Fruit fly (Drosophila melanogaster) whole organism, embryonic: ENCODE results near the gene Spn28B.
A peak's percentile ranks its signal among the peaks of the same experiment; 100 is the strongest.

Experiments used
- Bteb2 ChIP-seq: fragments of 200-800 bp; sonication (Bioruptor generic); optimal IDR thresholded peaks from 2 replicates; lab custom pipeline; 2016; ENCODE audit warnings: missing biosample characterization, missing genetic modification characterization
- CG12236 ChIP-seq: fragments of 200-800 bp; sonication (Bioruptor generic); optimal IDR thresholded peaks from 2 replicates; lab custom pipeline; 2016; ENCODE audit warnings: missing biosample characterization, missing genetic modification characterization
- CG12744 ChIP-seq: fragments of 200-800 bp; sonication (Bioruptor generic); optimal IDR thresholded peaks from 2 replicates; lab custom pipeline; 2016; ENCODE audit warnings: missing biosample characterization, missing genetic modification characterization
- CG1832 ChIP-seq: fragments of 200-800 bp; sonication (Bioruptor generic); optimal IDR thresholded peaks from 2 replicates; lab custom pipeline; 2017; ENCODE audit warnings: missing biosample characterization, mild to moderate bottlenecking, missing genetic modification characterization, inconsistent platforms
- CG2116 ChIP-seq: fragments of 200-800 bp; sonication (Bioruptor generic); optimal IDR thresholded peaks from 3 replicates; lab custom pipeline; 2018; ENCODE audit warnings: missing biosample characterization, mild to moderate bottlenecking, missing genetic modification characterization
- CG30403 ChIP-seq: fragments of 200-800 bp; sonication (Bioruptor generic); optimal IDR thresholded peaks from 3 replicates; lab custom pipeline; 2016; ENCODE audit warnings: missing biosample characterization, missing genetic modification characterization
- CG4328 ChIP-seq: fragments of 200-800 bp; sonication (Bioruptor generic); optimal IDR thresholded peaks from 3 replicates; lab custom pipeline; 2017; ENCODE audit warnings: missing biosample characterization, missing genetic modification reagents, missing genetic modification characterization
- CG6254 ChIP-seq: fragments of 200-800 bp; sonication (Bioruptor generic); optimal IDR thresholded peaks from 3 replicates; lab custom pipeline; 2017; ENCODE audit warnings: mild to moderate bottlenecking, missing biosample characterization, missing genetic modification reagents, missing genetic modification characterization
- CG8281 ChIP-seq: fragments of 200-800 bp; sonication (Bioruptor generic); optimal IDR thresholded peaks from 2 replicates; lab custom pipeline; 2018; ENCODE audit warnings: missing biosample characterization, mild to moderate bottlenecking, missing genetic modification characterization, moderate library complexity
- CG8924 ChIP-seq: fragments of 200-800 bp; optimal IDR thresholded peaks from 3 replicates; lab custom pipeline; 2019; ENCODE audit warnings: missing biosample characterization, mild to moderate bottlenecking, missing genetic modification characterization, moderate library complexity
- CG9727 ChIP-seq: fragments of 200-800 bp; sonication (Bioruptor generic); optimal IDR thresholded peaks from 3 replicates; lab custom pipeline; 2017; ENCODE audit warnings: missing biosample characterization, mild to moderate bottlenecking, missing genetic modification characterization
- D19A ChIP-seq: fragments of 200-800 bp; optimal IDR thresholded peaks from 3 replicates; lab custom pipeline; 2019; ENCODE audit warnings: missing biosample characterization, mild to moderate bottlenecking, missing genetic modification characterization, moderate library complexity
- D19B ChIP-seq: fragments of 200-800 bp; sonication (Bioruptor generic); optimal IDR thresholded peaks from 2 replicates; lab custom pipeline; 2017; ENCODE audit warnings: missing biosample characterization, mild to moderate bottlenecking, missing genetic modification characterization
- Eip74EF ChIP-seq, 2 experiments: fragments of 200-800 bp in 1 of 2; fragments of >200 bp in 1 of 2; sonication (Bioruptor generic) in 1 of 2; optimal IDR thresholded peaks; 2 replicates each; lab custom pipeline; 2017 to 2019; ENCODE audit warnings: missing biosample characterization in 2 of 2, missing genetic modification characterization in 2 of 2, mild to moderate bottlenecking in 1 of 2, moderate library complexity in 1 of 2
- Fer1 ChIP-seq: fragments of 200-800 bp; sonication (Bioruptor generic); optimal IDR thresholded peaks from 2 replicates; lab custom pipeline; 2017; ENCODE audit warnings: missing biosample characterization, mild to moderate bottlenecking, missing genetic modification characterization
- HmgZ ChIP-seq: fragments of 200-800 bp; sonication (Bioruptor generic); optimal IDR thresholded peaks from 2 replicates; lab custom pipeline; 2018; ENCODE audit warnings: missing biosample characterization, mild to moderate bottlenecking, missing genetic modification characterization
- Meics ChIP-seq: fragments of 200-800 bp; sonication (Bioruptor generic); optimal IDR thresholded peaks from 2 replicates; lab custom pipeline; 2017; ENCODE audit warnings: missing biosample characterization, mild to moderate bottlenecking, missing genetic modification characterization
- NC2α ChIP-seq: fragments of 200-800 bp; sonication (Bioruptor generic); optimal IDR thresholded peaks from 2 replicates; lab custom pipeline; 2016; ENCODE audit warnings: missing biosample characterization, missing genetic modification characterization
- Optix ChIP-seq: fragments of 200-800 bp; sonication (Bioruptor generic); IDR thresholded peaks from 3 replicates; pipeline ENCODE4 v1.3.6; 2022; ENCODE audit warnings: missing biosample characterization, missing genetic modification characterization
- PHDP ChIP-seq: fragments of 200-800 bp; sonication (Bioruptor generic); optimal IDR thresholded peaks from 3 replicates; lab custom pipeline; 2018; ENCODE audit warnings: missing biosample characterization, mild to moderate bottlenecking, missing genetic modification characterization, moderate library complexity
- Spps ChIP-seq: fragments of 200-800 bp; sonication (Bioruptor generic); optimal IDR thresholded peaks from 2 replicates; lab custom pipeline; 2018; ENCODE audit warnings: missing biosample characterization, mild to moderate bottlenecking, missing genetic modification characterization
- Vsx1 ChIP-seq: fragments of 200-800 bp; sonication (Bioruptor generic); optimal IDR thresholded peaks from 2 replicates; lab custom pipeline; 2017; ENCODE audit warnings: missing biosample characterization, mild to moderate bottlenecking, missing genetic modification characterization, missing genetic modification reagents
- abd-A ChIP-seq: fragments of 200-800 bp; sonication (Bioruptor generic); optimal IDR thresholded peaks from 3 replicates; lab custom pipeline; 2019; ENCODE audit warnings: missing biosample characterization, mild to moderate bottlenecking, missing genetic modification characterization, moderate library complexity
- bcd ChIP-seq: fragments of 200-800 bp; sonication (Bioruptor generic); optimal IDR thresholded peaks from 2 replicates; lab custom pipeline; 2017; ENCODE audit warnings: missing biosample characterization, mild to moderate bottlenecking, missing genetic modification characterization
- cg ChIP-seq: fragments of 200-800 bp; sonication (Bioruptor generic); optimal IDR thresholded peaks from 3 replicates; lab custom pipeline; 2019; ENCODE audit warnings: missing biosample characterization, mild to moderate bottlenecking, missing genetic modification characterization, moderate library complexity
- crp ChIP-seq, 2 experiments: fragments of 200-800 bp; sonication (Bioruptor generic); optimal IDR thresholded peaks; 2 replicates in 1 of 2; 3 replicates in 1 of 2; lab custom pipeline; 2017; ENCODE audit warnings: missing biosample characterization in 2 of 2, missing genetic modification characterization in 2 of 2, mild to moderate bottlenecking in 1 of 2, moderate library complexity in 1 of 2
- da ChIP-seq: fragments of 200-800 bp; sonication (Bioruptor generic); optimal IDR thresholded peaks from 2 replicates; lab custom pipeline; 2016; ENCODE audit warnings: missing biosample characterization, missing genetic modification characterization
- dan ChIP-seq: fragments of 200-800 bp; sonication (Bioruptor generic); IDR thresholded peaks from 2 replicates; pipeline ENCODE4 v1.3.6; 2022; ENCODE audit warnings: missing biosample characterization, missing genetic modification characterization
- emc ChIP-seq: fragments of 200-800 bp; sonication (Bioruptor generic); optimal IDR thresholded peaks from 2 replicates; lab custom pipeline; 2016; ENCODE audit warnings: missing biosample characterization, missing genetic modification characterization
- fd64A ChIP-seq: fragments of 200-800 bp; sonication (Bioruptor generic); optimal IDR thresholded peaks from 3 replicates; lab custom pipeline; 2018; ENCODE audit warnings: missing biosample characterization, mild to moderate bottlenecking, missing genetic modification characterization
- gsb-n ChIP-seq: fragments of 200-800 bp; sonication (Bioruptor generic); optimal IDR thresholded peaks from 3 replicates; lab custom pipeline; 2018; ENCODE audit warnings: missing biosample characterization, mild to moderate bottlenecking, missing genetic modification characterization
- h ChIP-seq: fragments of >200 bp; optimal IDR thresholded peaks from 2 replicates; lab custom pipeline; 2017
- her ChIP-seq: fragments of 200-800 bp; sonication (Bioruptor generic); optimal IDR thresholded peaks from 2 replicates; lab custom pipeline; 2016; ENCODE audit warnings: missing biosample characterization, missing genetic modification characterization
- jing ChIP-seq: fragments of 200-800 bp; sonication (Bioruptor generic); optimal IDR thresholded peaks from 2 replicates; lab custom pipeline; 2018; ENCODE audit warnings: missing biosample characterization, mild to moderate bottlenecking, missing genetic modification characterization
- lbe ChIP-seq: fragments of 200-800 bp; sonication (Bioruptor generic); optimal IDR thresholded peaks from 2 replicates; lab custom pipeline; 2016; ENCODE audit warnings: missing biosample characterization, mild to moderate bottlenecking, missing genetic modification characterization
- lola ChIP-seq, 3 experiments: fragments of >200 bp in 2 of 3; fragments of 200-800 bp in 1 of 3; sonication (Bioruptor generic) in 1 of 3; optimal IDR thresholded peaks; 2 replicates each; lab custom pipeline; 2017 to 2019; ENCODE audit warnings: missing biosample characterization in 3 of 3, missing genetic modification characterization in 3 of 3, mild to moderate bottlenecking in 1 of 3, moderate library complexity in 1 of 3
- odd ChIP-seq: fragments of 200-800 bp; sonication (Bioruptor generic); optimal IDR thresholded peaks from 2 replicates; lab custom pipeline; 2017; ENCODE audit warnings: missing biosample characterization, mild to moderate bottlenecking, missing genetic modification characterization
- pb ChIP-seq: fragments of 200-800 bp; sonication (Bioruptor generic); optimal IDR thresholded peaks from 3 replicates; lab custom pipeline; 2016; ENCODE audit warnings: missing biosample characterization, missing genetic modification characterization
- pita ChIP-seq: fragments of 200-800 bp; sonication (Bioruptor generic); optimal IDR thresholded peaks from 2 replicates; lab custom pipeline; 2017; ENCODE audit warnings: missing biosample characterization, mild to moderate bottlenecking, missing genetic modification characterization
- pros ChIP-seq: fragments of 200-800 bp; sonication (Bioruptor generic); optimal IDR thresholded peaks from 3 replicates; lab custom pipeline; 2019; ENCODE audit warnings: missing biosample characterization, mild to moderate bottlenecking, missing genetic modification characterization, moderate library complexity
- row ChIP-seq: fragments of 200-800 bp; sonication (Bioruptor generic); IDR thresholded peaks from 3 replicates; pipeline ENCODE4 v1.3.6; 2022; ENCODE audit warnings: missing biosample characterization, missing genetic modification characterization
- sens ChIP-seq: fragments of 200-800 bp; sonication (Bioruptor generic); peaks from one replicate; lab custom pipeline; 2016; ENCODE audit warnings: missing biosample characterization, missing genetic modification characterization
- so ChIP-seq: fragments of 200-800 bp; sonication (Bioruptor generic); IDR thresholded peaks from 3 replicates; pipeline ENCODE4 v1.3.6; 2022; ENCODE audit warnings: missing biosample characterization, missing genetic modification characterization
- sug ChIP-seq: fragments of 200-800 bp; optimal IDR thresholded peaks from 2 replicates; lab custom pipeline; 2019; ENCODE audit warnings: missing biosample characterization, mild to moderate bottlenecking, missing genetic modification characterization, moderate library complexity
- tap ChIP-seq: fragments of 200-800 bp; optimal IDR thresholded peaks from 3 replicates; lab custom pipeline; 2019; ENCODE audit warnings: missing biosample characterization, mild to moderate bottlenecking, missing genetic modification characterization, moderate library complexity
- tgo ChIP-seq: fragments of 200-800 bp; sonication (Bioruptor generic); IDR thresholded peaks from 3 replicates; pipeline ENCODE4 v1.3.6; 2022; ENCODE audit warnings: missing biosample characterization, missing genetic modification characterization
- twi ChIP-seq: fragments of 200-800 bp; optimal IDR thresholded peaks from 2 replicates; lab custom pipeline; 2019; ENCODE audit warnings: missing biosample characterization, mild to moderate bottlenecking, missing genetic modification characterization, moderate library complexity
- tx ChIP-seq: fragments of 200-800 bp; sonication (Bioruptor generic); optimal IDR thresholded peaks from 2 replicates; lab custom pipeline; 2016; ENCODE audit warnings: missing biosample characterization, missing genetic modification characterization
- unc-4 ChIP-seq: fragments of 200-800 bp; sonication (Bioruptor generic); IDR thresholded peaks from 2 replicates; pipeline ENCODE4 v1.3.6; 2022; ENCODE audit warnings: missing biosample characterization, missing genetic modification characterization; ENCODE audit not compliant: partially characterized antibody
- wor ChIP-seq: fragments of 200-800 bp; sonication (Bioruptor generic); IDR thresholded peaks from 2 replicates; pipeline ENCODE4 v1.3.6; 2022; ENCODE audit warnings: missing biosample characterization, missing genetic modification characterization

The Spn28B gene

dm6 chr2L:7571667-7572502 lies 9.8 kb upstream of the Spn28B start (continued):
- TF ChIP-seq Fer1 (GFP tag; lab: Kevin White, UChicago) (peak; percentile 21), unc-4 (GFP tag; lab: Robert Waterston, UW) (no peak), tap (tag; lab: Kevin White, UChicago) (no peak), crp (GFP tag; optimal IDR thresholded peaks at IDR 0.05; lab: Kevin White, UChicago) (no peak), CG8281 (tag; lab: Kevin White, UChicago) (no peak), CG6254 (GFP tag; lab: Kevin White, UChicago) (no peak), CG12744 (GFP tag; lab: Kevin White, UChicago) (no peak), CG1832 (GFP tag; lab: Kevin White, UChicago) (no peak), pb (GFP tag; lab: Kevin White, UChicago) (no peak), so (no peak), Bteb2 (GFP tag; lab: Kevin White, UChicago) (no peak), lola (GFP tag; optimal IDR thresholded peaks at IDR 0.05; lab: Kevin White, UChicago) (no peak), tx (no peak), row (GFP tag; lab: Robert Waterston, UW) (no peak), CG2116 (GFP tag; lab: Kevin White, UChicago) (no peak), her (GFP tag; lab: Kevin White, UChicago) (no peak), wor (GFP tag; lab: Robert Waterston, UW) (no peak), Eip74EF (GFP tag; optimal IDR thresholded peaks at IDR 0.05; lab: Kevin White, UChicago) (peak in 1 of 2 experiments; percentile 7), emc (no peak), h (lab: Kevin White, UChicago) (no peak), pita (GFP tag; lab: Kevin White, UChicago) (no peak), abd-A (tag; lab: Kevin White, UChicago) (no peak), NC2α (GFP tag; lab: Kevin White, UChicago) (no peak), sens (peak; percentile 82), dan (GFP tag; lab: Robert Waterston, UW) (no peak), Vsx1 (GFP tag; lab: Kevin White, UChicago) (no peak), D19B (GFP tag; lab: Kevin White, UChicago) (no peak), bcd (no peak), Spps (tag; lab: Kevin White, UChicago) (no peak), HmgZ (tag; lab: Kevin White, UChicago) (no peak), da (GFP tag; lab: Kevin White, UChicago) (no peak), D19A (tag; lab: Kevin White, UChicago) (no peak), fd64A (peak; percentile 27), gsb-n (tag; lab: Kevin White, UChicago) (no peak), odd (GFP tag; lab: Kevin White, UChicago) (peak; percentile 55), twi (tag; lab: Kevin White, UChicago) (peak; percentile 7), PHDP (tag; lab: Kevin White, UChicago) (peak; percentile 37), cg (GFP tag; lab: Kevin White, UChicago) (no peak), tgo (GFP tag; lab: Robert Waterston, UW) (no peak), pros (GFP tag; lab: Kevin White, UChicago) (no peak), lbe (GFP tag; lab: Kevin White, UChicago) (no peak), CG30403 (GFP tag; lab: Kevin White, UChicago) (no peak), Optix (GFP tag; lab: Robert Waterston, UW) (no peak), sug (tag; lab: Kevin White, UChicago) (peak; percentile 39), jing (no peak), CG4328 (no peak), Meics (peak; percentile 44), CG12236 (GFP tag; lab: Kevin White, UChicago) (peak; percentile 12), CG8924 (tag; lab: Kevin White, UChicago) (no peak), CG9727 (GFP tag; lab: Kevin White, UChicago) (no peak)
